In genomic region chrX:3605727-3606126, ce11 we compare ENCODE assay signal across 4 worm cellular contexts.
TF ChIP-seq lines count a peak whose summit lies in the region.

Gene C18B2.4, minus strand, starts transcription at chrX:3605741.

TF ChIP-seq in whole organism, L2 larva, 48 proteins besides CTCF, POLR2A, EP300 and RAD21 (continues in another document):
- TF ChIP-seq ceh-82 (tag; optimal IDR thresholded peaks at IDR 0.05; lab: Kevin White, UChicago), result no peak
- no peak for TF ChIP-seq Y55F3AM.14 (GFP tag; optimal IDR thresholded peaks at IDR 0.05; lab: Kevin White, UChicago)
- no peak for TF ChIP-seq ztf-11 (tag; optimal IDR thresholded peaks at IDR 0.05; lab: Kevin White, UChicago)
- TF ChIP-seq mdl-1 (tag; optimal IDR thresholded peaks at IDR 0.05; lab: Kevin White, UChicago), result peak in 1 of 2 experiments; percentile 22
- no peak for TF ChIP-seq nhr-6 (tag; optimal IDR thresholded peaks at IDR 0.05; lab: Kevin White, UChicago)
- TF ChIP-seq nhr-77 (tag; optimal IDR thresholded peaks at IDR 0.05; lab: Kevin White, UChicago), result peak; percentile 47
- TF ChIP-seq unc-55 (GFP tag; optimal IDR thresholded peaks at IDR 0.05; lab: Kevin White, UChicago), result peak; percentile 86
- no peak for TF ChIP-seq egl-27 (tag; optimal IDR thresholded peaks at IDR 0.05; lab: Kevin White, UChicago)
- no peak for TF ChIP-seq ztf-1 (GFP tag; conservative IDR thresholded peaks at IDR 0.05; lab: Robert Waterston, UW)
- TF ChIP-seq ama-1 (optimal IDR thresholded peaks at IDR 0.05; lab: Kevin White, UChicago), result no peak
- peak; percentile 62 for TF ChIP-seq F13H6.1 (tag; optimal IDR thresholded peaks at IDR 0.05; lab: Kevin White, UChicago)
- TF ChIP-seq nhr-237 (tag; optimal IDR thresholded peaks at IDR 0.05; lab: Kevin White, UChicago), result no peak
- peak; percentile 50 for TF ChIP-seq lin-11 (tag; optimal IDR thresholded peaks at IDR 0.05; lab: Kevin White, UChicago)
- TF ChIP-seq elt-1 (tag; optimal IDR thresholded peaks at IDR 0.05; lab: Kevin White, UChicago), result no peak
- no peak for TF ChIP-seq nhr-12 (tag; optimal IDR thresholded peaks at IDR 0.05; lab: Kevin White, UChicago)
- TF ChIP-seq aly-2 (tag; optimal IDR thresholded peaks at IDR 0.05; lab: Kevin White, UChicago), result no peak
- TF ChIP-seq peb-1 (tag; optimal IDR thresholded peaks at IDR 0.05; lab: Kevin White, UChicago), result peak; percentile 20
- peak; percentile 38 for TF ChIP-seq lin-13 (GFP tag; optimal IDR thresholded peaks at IDR 0.05; lab: Kevin White, UChicago)
- peak; percentile 84 for TF ChIP-seq C34F6.9 (tag; optimal IDR thresholded peaks at IDR 0.05; lab: Kevin White, UChicago)
- no peak for TF ChIP-seq nhr-25 (tag; optimal IDR thresholded peaks at IDR 0.05; lab: Kevin White, UChicago)
- peak; percentile 28 to 73 for TF ChIP-seq lsy-2 (tag; optimal IDR thresholded peaks at IDR 0.05; lab: Kevin White, UChicago)
- no peak for TF ChIP-seq ceh-16 (tag; optimal IDR thresholded peaks at IDR 0.05; lab: Kevin White, UChicago)
- no peak for TF ChIP-seq unc-39 (tag; optimal IDR thresholded peaks at IDR 0.05; lab: Kevin White, UChicago)
- TF ChIP-seq mbf-1 (tag; optimal IDR thresholded peaks at IDR 0.05; lab: Kevin White, UChicago), result no peak

TF ChIP-seq in whole organism, L4 larva, 104 proteins besides CTCF, POLR2A, EP300 and RAD21 (continues in another document):
- TF ChIP-seq nhr-111 (GFP tag; optimal IDR thresholded peaks at IDR 0.05; lab: Kevin White, UChicago) (no peak), lir-3 (tag; optimal IDR thresholded peaks at IDR 0.05; lab: Kevin White, UChicago) (no peak), lim-7 (GFP tag; IDR thresholded peaks at IDR 0.05; lab: Robert Waterston, UW) (no peak), nhr-11 (tag; optimal IDR thresholded peaks at IDR 0.05; lab: Kevin White, UChicago) (peak; percentile 76), ceh-44 (GFP tag; IDR thresholded peaks at IDR 0.05; lab: Robert Waterston, UW) (no peak), nhr-237 (tag; optimal IDR thresholded peaks at IDR 0.05; lab: Kevin White, UChicago) (no peak), egl-43 (GFP tag; IDR thresholded peaks at IDR 0.05; lab: Robert Waterston, UW) (peak; percentile 78), php-3 (GFP tag; IDR thresholded peaks at IDR 0.05; lab: Robert Waterston, UW) (no peak), T20F7.1 (GFP tag; optimal IDR thresholded peaks at IDR 0.05; lab: Kevin White, UChicago) (no peak), R02D3.7 (tag; optimal IDR thresholded peaks at IDR 0.05; lab: Kevin White, UChicago) (no peak), daf-16 (GFP tag; optimal IDR thresholded peaks at IDR 0.05; lab: Kevin White, UChicago) (no peak), daf-16 (tag; optimal IDR thresholded peaks at IDR 0.05; lab: Kevin White, UChicago) (peak; percentile 79), lin-1 (GFP tag; IDR thresholded peaks at IDR 0.05; lab: Robert Waterston, UW) (peak; percentile 53; the same call in 1 of the 2 replicates), zfp-2 (tag; optimal IDR thresholded peaks at IDR 0.05; lab: Kevin White, UChicago) (no peak), fos-1 (tag; optimal IDR thresholded peaks at IDR 0.05; lab: Kevin White, UChicago) (no peak), pha-4 (GFP tag; IDR thresholded peaks at IDR 0.05; lab: Robert Waterston, UW) (no peak), pha-4 (tag; optimal IDR thresholded peaks at IDR 0.05; lab: Kevin White, UChicago) (peak; percentile 59), lin-13 (GFP tag; optimal IDR thresholded peaks at IDR 0.05; lab: Kevin White, UChicago) (peak; percentile 66), F49E8.2 (tag; optimal IDR thresholded peaks at IDR 0.05; lab: Kevin White, UChicago; ENCODE audit: borderline replicate concordance) (no peak), ceh-62 (tag; optimal IDR thresholded peaks at IDR 0.05; lab: Kevin White, UChicago) (no peak), daf-8 (GFP tag; IDR thresholded peaks at IDR 0.05; lab: Robert Waterston, UW) (no peak), gei-8 (GFP tag; optimal IDR thresholded peaks at IDR 0.05; lab: Kevin White, UChicago) (no peak), nhr-10 (tag; optimal IDR thresholded peaks at IDR 0.05; lab: Kevin White, UChicago) (no peak), ctbp-1 (GFP tag; IDR thresholded peaks at IDR 0.05; lab: Robert Waterston, UW) (peak; percentile 65; the same call in 1 of the 2 replicates), dpl-1 (GFP tag; optimal IDR thresholded peaks at IDR 0.05; lab: Kevin White, UChicago) (peak; percentile 28)

TF ChIP-seq in whole organism, late embryonic, 69 proteins besides CTCF, POLR2A, EP300 and RAD21:
- TF ChIP-seq ets-4 (tag; optimal IDR thresholded peaks at IDR 0.05; lab: Kevin White, UChicago) (no peak), ceh-14 (tag; optimal IDR thresholded peaks at IDR 0.05; lab: Kevin White, UChicago) (peak; percentile 51), unc-42 (tag; optimal IDR thresholded peaks at IDR 0.05; lab: Kevin White, UChicago) (peak; percentile 75), unc-55 (GFP tag; optimal IDR thresholded peaks at IDR 0.05; lab: Kevin White, UChicago) (peak; percentile 96), eyg-1 (tag; optimal IDR thresholded peaks at IDR 0.05; lab: Kevin White, UChicago) (no peak), ceh-31 (tag; optimal IDR thresholded peaks at IDR 0.05; lab: Kevin White, UChicago) (peak; percentile 74), elt-2 (tag; optimal IDR thresholded peaks at IDR 0.05; lab: Kevin White, UChicago) (peak; percentile 34), ceh-34 (tag; optimal IDR thresholded peaks at IDR 0.05; lab: Kevin White, UChicago) (peak; percentile 42), ceh-2 (tag; optimal IDR thresholded peaks at IDR 0.05; lab: Kevin White, UChicago) (peak; percentile 32), sdc-2 (tag; optimal IDR thresholded peaks at IDR 0.05; lab: Kevin White, UChicago) (peak; percentile 54), dve-1 (tag; optimal IDR thresholded peaks at IDR 0.05; lab: Kevin White, UChicago) (peak; percentile 18), nfya-1 (tag; optimal IDR thresholded peaks at IDR 0.05; lab: Kevin White, UChicago) (peak; percentile 72), tbx-2 (tag; optimal IDR thresholded peaks at IDR 0.05; lab: Kevin White, UChicago) (peak; percentile 64), hlh-30 (tag; optimal IDR thresholded peaks at IDR 0.05; lab: Kevin White, UChicago; ENCODE audit: insufficient read depth) (peak; percentile 89), C08G9.2 (tag; optimal IDR thresholded peaks at IDR 0.05; lab: Kevin White, UChicago) (peak; percentile 25), ztf-16 (tag; optimal IDR thresholded peaks at IDR 0.05; lab: Kevin White, UChicago) (no peak)

TF ChIP-seq in whole organism, mixed stage, embryonic, 35 proteins besides CTCF, POLR2A, EP300 and RAD21:
- TF ChIP-seq mab-5 (tag; optimal IDR thresholded peaks at IDR 0.05; lab: Kevin White, UChicago), result no peak
- no peak for TF ChIP-seq flh-1 (GFP tag; optimal IDR thresholded peaks at IDR 0.05; lab: Kevin White, UChicago)
- TF ChIP-seq sptf-1 (tag; optimal IDR thresholded peaks at IDR 0.05; lab: Kevin White, UChicago), result no peak
- TF ChIP-seq drap-1 (GFP tag; optimal IDR thresholded peaks at IDR 0.05; lab: Kevin White, UChicago), result peak; percentile 27
- no peak for TF ChIP-seq lin-32 (GFP tag; optimal IDR thresholded peaks at IDR 0.05; lab: Kevin White, UChicago)
- TF ChIP-seq mls-2 (tag; optimal IDR thresholded peaks at IDR 0.05; lab: Kevin White, UChicago), result peak; percentile 72
- TF ChIP-seq unc-120 (tag; optimal IDR thresholded peaks at IDR 0.05; lab: Kevin White, UChicago; ENCODE audit: poor library complexity, severe bottlenecking), result peak; percentile 79
- no peak for TF ChIP-seq elt-3 (tag; optimal IDR thresholded peaks at IDR 0.05; lab: Kevin White, UChicago)
- TF ChIP-seq unc-39 (tag; optimal IDR thresholded peaks at IDR 0.05; lab: Kevin White, UChicago), result no peak
- no peak for TF ChIP-seq lsy-2 (tag; optimal IDR thresholded peaks at IDR 0.05; lab: Kevin White, UChicago)
- TF ChIP-seq nhr-2 (tag; optimal IDR thresholded peaks at IDR 0.05; lab: Kevin White, UChicago), result no peak
- no peak for TF ChIP-seq snpc-4 (tag; optimal IDR thresholded peaks at IDR 0.05; lab: Kevin White, UChicago)
- TF ChIP-seq hlh-1 (tag; optimal IDR thresholded peaks at IDR 0.05; lab: Kevin White, UChicago), result no peak
- no peak for TF ChIP-seq nhr-12 (tag; optimal IDR thresholded peaks at IDR 0.05; lab: Kevin White, UChicago)
- TF ChIP-seq ztf-11 (tag; optimal IDR thresholded peaks at IDR 0.05; lab: Kevin White, UChicago), result no peak
- TF ChIP-seq unc-62 (GFP tag; optimal IDR thresholded peaks at IDR 0.05; lab: Kevin White, UChicago), result peak; percentile 83
- no peak for TF ChIP-seq ham-2 (GFP tag; optimal IDR thresholded peaks at IDR 0.05; lab: Kevin White, UChicago)
- TF ChIP-seq ceh-43 (GFP tag; optimal IDR thresholded peaks at IDR 0.05; lab: Kevin White, UChicago), result peak; percentile 46
- TF ChIP-seq ceh-39 (tag; optimal IDR thresholded peaks at IDR 0.05; lab: Kevin White, UChicago), result peak; percentile 4
- TF ChIP-seq bed-3 (GFP tag; optimal IDR thresholded peaks at IDR 0.05; lab: Kevin White, UChicago), result no peak
- no peak for TF ChIP-seq lin-13 (tag; optimal IDR thresholded peaks at IDR 0.05; lab: Kevin White, UChicago)
- TF ChIP-seq nhr-237 (tag; optimal IDR thresholded peaks at IDR 0.05; lab: Kevin White, UChicago), result peak; percentile 17
- TF ChIP-seq blmp-1 (tag; optimal IDR thresholded peaks at IDR 0.05; lab: Kevin White, UChicago), result no peak
- no peak for TF ChIP-seq elt-1 (tag; optimal IDR thresholded peaks at IDR 0.05; lab: Kevin White, UChicago; ENCODE audit: borderline replicate concordance, insufficient read depth)
- peak; percentile 28 for TF ChIP-seq pha-4 (tag; optimal IDR thresholded peaks at IDR 0.05; lab: Kevin White, UChicago)
- no peak for TF ChIP-seq M03D4.4 (tag; optimal IDR thresholded peaks at IDR 0.05; lab: Kevin White, UChicago)
- no peak for TF ChIP-seq sem-2 (GFP tag; optimal IDR thresholded peaks at IDR 0.05; lab: Kevin White, UChicago)
- TF ChIP-seq mep-1 (tag; optimal IDR thresholded peaks at IDR 0.05; lab: Kevin White, UChicago), result peak; percentile 57
- peak; percentile 58 for TF ChIP-seq ces-1 (GFP tag; optimal IDR thresholded peaks at IDR 0.05; lab: Kevin White, UChicago)
